Fruit fly (Drosophila melanogaster) S2 (cell line): Measurements from ENCODE around the gene CG5608.

Source experiments
- CG8478 ChIP-seq: fragments of >200 bp; optimal IDR thresholded peaks from 2 replicates; lab custom pipeline; 2018
- CTCF ChIP-seq, 2 experiments: fragments of >200 bp; optimal IDR thresholded peaks; 2 replicates each; lab custom pipeline; 2018

- TF ChIP-seq CG8478 (lab: Kevin White, UChicago) (no peak), CTCF (optimal IDR thresholded peaks at IDR 0.05; lab: Kevin White, UChicago) (no peak)
Observed at dm6 chr3R:12451376-12451775, 13.7 kb downstream of the CG5608 start.
